Fruit fly (Drosophila melanogaster) whole organism, wandering third instar larva: ENCODE data around the gene mus302.

Experiments used
- Dfd ChIP-seq: fragments of >200 bp; optimal IDR thresholded peaks from 2 replicates; lab custom pipeline; 2017; ENCODE audit warnings: missing biosample characterization, missing genetic modification characterization
- Dif ChIP-seq: fragments of 200-275, 200-300 bp; sonication (Bioruptor generic); optimal IDR thresholded peaks from 2 replicates; lab custom pipeline; 2018; ENCODE audit warnings: missing biosample characterization, missing genetic modification characterization; ENCODE audit not compliant: partially characterized antibody
- Mio ChIP-seq: sonication (Bioruptor generic); optimal IDR thresholded peaks from 2 replicates; lab custom pipeline; 2016; ENCODE audit warnings: missing biosample characterization, missing genetic modification characterization
- N ChIP-seq: fragments of >200 bp; optimal IDR thresholded peaks from 2 replicates; lab custom pipeline; 2018; ENCODE audit warnings: missing biosample characterization, missing external identifiers, missing genetic modification characterization
- Rel ChIP-seq, 2 experiments: fragments of 200-800 bp; sonication (Bioruptor generic) in 1 of 2; optimal IDR thresholded peaks; 2 replicates in 1 of 2; 3 replicates in 1 of 2; lab custom pipeline; 2016 to 2019; ENCODE audit warnings: mild to moderate bottlenecking in 2 of 2, missing biosample characterization in 2 of 2, missing genetic modification characterization in 2 of 2, moderate library complexity in 1 of 2
- dmrt93B ChIP-seq: fragments of 200-800 bp; sonication (Bioruptor generic); optimal IDR thresholded peaks from 2 replicates; lab custom pipeline; 2018; ENCODE audit warnings: missing biosample characterization, mild to moderate bottlenecking, missing genetic modification characterization
- dsf ChIP-seq: sonication (Bioruptor generic); optimal IDR thresholded peaks from 2 replicates; lab custom pipeline; 2016; ENCODE audit warnings: missing biosample characterization, missing genetic modification characterization, borderline replicate concordance
- fru ChIP-seq: fragments of 200-800 bp; sonication (Bioruptor generic); optimal IDR thresholded peaks from 3 replicates; lab custom pipeline; 2016; ENCODE audit warnings: missing biosample characterization, mild to moderate bottlenecking, missing genetic modification characterization
- jim ChIP-seq: fragments of 175-275, 200-325 bp; sonication (Bioruptor generic); optimal IDR thresholded peaks from 2 replicates; lab custom pipeline; 2016; ENCODE audit warnings: missing biosample characterization, mild to moderate bottlenecking, missing genetic modification characterization
- pan ChIP-seq: fragments of >200 bp; optimal IDR thresholded peaks from 2 replicates; lab custom pipeline; 2017
- psq ChIP-seq: fragments of 200-800 bp; sonication (Bioruptor generic); optimal IDR thresholded peaks from 3 replicates; lab custom pipeline; 2017; ENCODE audit warnings: missing biosample characterization, mild to moderate bottlenecking, missing genetic modification characterization, moderate library complexity
- rgr ChIP-seq: fragments of 200-800 bp; sonication (Bioruptor generic); optimal IDR thresholded peaks from 3 replicates; lab custom pipeline; 2016; ENCODE audit warnings: missing biosample characterization, mild to moderate bottlenecking, missing genetic modification characterization
- sv ChIP-seq: fragments of 200-800 bp; sonication (Bioruptor generic); optimal IDR thresholded peaks from 3 replicates; lab custom pipeline; 2016; ENCODE audit warnings: missing biosample characterization, missing genetic modification characterization
- usp ChIP-seq: fragments of >200 bp; optimal IDR thresholded peaks from 2 replicates; lab custom pipeline; 2017; ENCODE audit warnings: missing biosample characterization, missing genetic modification characterization

DNA sequence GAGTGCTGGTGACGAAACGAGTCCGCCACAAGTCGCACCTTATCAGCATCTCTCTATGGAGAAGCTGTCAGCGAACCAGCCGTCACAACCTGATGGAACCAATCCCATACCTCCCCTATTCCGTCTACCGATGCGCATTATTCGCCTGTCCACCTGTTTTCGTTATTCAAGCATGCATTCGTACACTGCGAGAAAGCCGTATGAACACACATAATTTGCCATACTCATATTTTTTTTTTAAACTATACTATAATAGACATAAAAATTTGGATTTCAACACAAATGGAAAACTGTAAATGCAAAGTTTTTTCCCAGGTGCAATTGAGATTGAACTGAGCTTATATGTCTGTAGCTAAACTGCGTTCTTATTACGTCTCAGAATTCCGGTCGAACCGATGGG is 17.1 kb upstream of the mus302 start:
- TF ChIP-seq usp (no peak), psq (peak; percentile 81), dsf (GFP tag; lab: Kevin White, UChicago) (peak; percentile 5), fru (peak; percentile 83), rgr (GFP tag; lab: Kevin White, UChicago) (peak; percentile 88), Dfd (GFP tag; lab: Kevin White, UChicago) (no peak), jim (no peak), N (GFP tag; lab: Kevin White, UChicago) (no peak), Mio (GFP tag; lab: Kevin White, UChicago) (no peak), pan (lab: Kevin White, UChicago) (no peak), sv (GFP tag; lab: Kevin White, UChicago) (no peak), Rel (GFP tag; optimal IDR thresholded peaks at IDR 0.05; lab: Kevin White, UChicago) (peak; percentile 36), Rel (tag; optimal IDR thresholded peaks at IDR 0.05; lab: Kevin White, UChicago) (peak; percentile 18), Dif (peak; percentile 36), dmrt93B (no peak)
